Fruit fly (Drosophila melanogaster) whole organism, adult: ENCODE data around the gene Grip84.

Source experiments
- CG11617 ChIP-seq: fragments of 200-800 bp; sonication (Bioruptor generic); optimal IDR thresholded peaks from 2 replicates; lab custom pipeline; 2017; ENCODE audit warnings: mild to moderate bottlenecking, missing biosample characterization, missing genetic modification reagents, missing genetic modification characterization
- CG12768 ChIP-seq: fragments of 200-800 bp; sonication (Bioruptor generic); optimal IDR thresholded peaks from 2 replicates; lab custom pipeline; 2017; ENCODE audit warnings: missing biosample characterization, missing genetic modification characterization, mild to moderate bottlenecking, moderate library complexity, missing genetic modification reagents
- CG14711 ChIP-seq: fragments of 200-800 bp; sonication (Bioruptor generic); optimal IDR thresholded peaks from 2 replicates; lab custom pipeline; 2018; ENCODE audit warnings: missing biosample characterization, mild to moderate bottlenecking, missing genetic modification characterization, moderate library complexity
- CG1620 ChIP-seq: fragments of 200-800 bp; sonication (Bioruptor generic); optimal IDR thresholded peaks from 2 replicates; lab custom pipeline; 2016; ENCODE audit warnings: missing biosample characterization, missing genetic modification characterization
- CG33017 ChIP-seq: fragments of 200-800 bp; sonication (Bioruptor generic); optimal IDR thresholded peaks from 2 replicates; lab custom pipeline; 2018; ENCODE audit warnings: missing biosample characterization, mild to moderate bottlenecking, missing genetic modification characterization, moderate library complexity
- CG5204 ChIP-seq: fragments of 200-800 bp; sonication (Bioruptor generic); optimal IDR thresholded peaks from 2 replicates; lab custom pipeline; 2016; ENCODE audit warnings: missing biosample characterization, missing genetic modification characterization
- CG7045 ChIP-seq: fragments of 200-800 bp; sonication (Bioruptor generic); optimal IDR thresholded peaks from 2 replicates; lab custom pipeline; 2017; ENCODE audit warnings: missing biosample characterization, mild to moderate bottlenecking, missing genetic modification characterization
- CG7101 ChIP-seq: fragments of 200-800 bp; sonication (Bioruptor generic); optimal IDR thresholded peaks from 2 replicates; lab custom pipeline; 2018; ENCODE audit warnings: missing biosample characterization, mild to moderate bottlenecking, missing genetic modification characterization, moderate library complexity
- Clk ChIP-seq: fragments of 200-800 bp; sonication (Bioruptor generic); optimal IDR thresholded peaks from 2 replicates; lab custom pipeline; 2017; ENCODE audit warnings: missing biosample characterization, missing genetic modification characterization
- Crg-1 ChIP-seq: fragments of 200-800 bp; sonication (Bioruptor generic); optimal IDR thresholded peaks from 2 replicates; lab custom pipeline; 2016; ENCODE audit warnings: missing biosample characterization, missing genetic modification characterization
- Hr96 ChIP-seq: fragments of 200-800 bp; sonication (Bioruptor generic); optimal IDR thresholded peaks from 2 replicates; lab custom pipeline; 2016; ENCODE audit warnings: missing biosample characterization, missing genetic modification characterization
- Mnt ChIP-seq: fragments of 200-800 bp; sonication (Bioruptor generic); optimal IDR thresholded peaks from 2 replicates; lab custom pipeline; 2016; ENCODE audit warnings: missing biosample characterization, mild to moderate bottlenecking, missing genetic modification characterization
- bab1 ChIP-seq: fragments of 200-800 bp; sonication (Bioruptor generic); optimal IDR thresholded peaks from 3 replicates; lab custom pipeline; 2019; ENCODE audit warnings: missing biosample characterization, mild to moderate bottlenecking, missing genetic modification characterization, moderate library complexity
- cic ChIP-seq: fragments of 200-800 bp; sonication (Bioruptor generic); optimal IDR thresholded peaks from 2 replicates; lab custom pipeline; 2017; ENCODE audit warnings: missing biosample characterization, mild to moderate bottlenecking, missing genetic modification characterization, moderate library complexity
- cnc ChIP-seq, 2 experiments: fragments of >200 bp; optimal IDR thresholded peaks; 2 replicates each; lab custom pipeline; 2017
- kay ChIP-seq: fragments of 200-800 bp; sonication (Bioruptor generic); peaks from one replicate; lab custom pipeline; 2016; ENCODE audit warnings: missing biosample characterization, missing genetic modification characterization, borderline replicate concordance
- ovo ChIP-seq: fragments of 200-800 bp; sonication (Bioruptor generic); optimal IDR thresholded peaks from 2 replicates; lab custom pipeline; 2016; ENCODE audit warnings: missing biosample characterization, missing genetic modification characterization
- pad ChIP-seq: fragments of 200-800 bp; sonication (Bioruptor generic); optimal IDR thresholded peaks from 3 replicates; lab custom pipeline; 2017; ENCODE audit warnings: missing biosample characterization, missing genetic modification characterization, mild to moderate bottlenecking, moderate library complexity, missing genetic modification reagents
- tj ChIP-seq: fragments of 200-800 bp; sonication (Bioruptor generic); optimal IDR thresholded peaks from 3 replicates; lab custom pipeline; 2017; ENCODE audit warnings: missing biosample characterization, mild to moderate bottlenecking, missing genetic modification characterization, moderate library complexity
- toe ChIP-seq: fragments of 200-800 bp; sonication (Bioruptor generic); optimal IDR thresholded peaks from 2 replicates; lab custom pipeline; 2016; ENCODE audit warnings: missing biosample characterization, missing genetic modification characterization

Gene Grip84

dm6 chrX:19565714-19566316, at the start of gene Grip84, which contains the start of gene car:
TSS of gene Grip84 (minus strand) at chrX:19565764.
TSS of gene car (plus strand) at chrX:19566019.
- no peak for TF ChIP-seq Hr96 (GFP tag; lab: Kevin White, UChicago)
- no peak for TF ChIP-seq cic (GFP tag; lab: Kevin White, UChicago)
- TF ChIP-seq CG14711 (tag; lab: Kevin White, UChicago), result peak; percentile 87
- TF ChIP-seq kay (GFP tag; lab: Kevin White, UChicago), result no peak
- TF ChIP-seq Mnt (GFP tag; lab: Kevin White, UChicago), result peak; percentile 44
- TF ChIP-seq CG33017 (tag; lab: Kevin White, UChicago), result peak; percentile 14
- TF ChIP-seq ovo (GFP tag; lab: Kevin White, UChicago), result peak; percentile 7
- peak; percentile 42 for TF ChIP-seq pad
- peak; percentile 65 for TF ChIP-seq CG7101
- peak; percentile 35 for TF ChIP-seq tj (GFP tag; lab: Kevin White, UChicago)
- TF ChIP-seq CG7045 (GFP tag; lab: Kevin White, UChicago), result peak; percentile 54
- TF ChIP-seq cnc (optimal IDR thresholded peaks at IDR 0.05; lab: Kevin White, UChicago), result no peak
- no peak for TF ChIP-seq CG12768 (GFP tag; lab: Kevin White, UChicago)
- TF ChIP-seq toe (GFP tag; lab: Kevin White, UChicago), result no peak
- TF ChIP-seq CG11617 (GFP tag; lab: Kevin White, UChicago), result peak; percentile 44
- TF ChIP-seq CG1620, result no peak
- no peak for TF ChIP-seq Clk

DNA sequence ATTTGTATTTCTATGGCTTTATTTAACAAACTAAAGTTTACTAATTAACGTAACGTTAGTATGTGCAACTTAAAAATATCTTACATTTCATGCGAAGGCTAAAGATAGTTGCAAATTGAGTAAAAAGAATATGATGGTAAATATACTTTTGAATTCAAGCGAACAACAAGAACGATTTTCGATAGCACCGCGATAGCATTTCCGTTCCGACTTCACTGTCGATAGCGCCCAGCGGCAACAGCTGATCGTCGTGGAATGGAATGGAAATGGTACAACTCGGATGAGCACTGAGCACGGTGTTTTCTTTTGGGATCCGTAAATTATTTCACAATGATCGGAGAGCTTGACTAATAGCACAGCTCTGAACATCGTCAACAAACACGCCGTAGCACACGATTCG, 47.9 kb upstream of the Grip84 start:
- TF ChIP-seq CG12768 (GFP tag; lab: Kevin White, UChicago) (no peak), CG7101 (peak; percentile 81), toe (GFP tag; lab: Kevin White, UChicago) (no peak), Mnt (GFP tag; lab: Kevin White, UChicago) (peak; percentile 68), CG11617 (GFP tag; lab: Kevin White, UChicago) (peak; percentile 71), pad (peak; percentile 39), CG33017 (tag; lab: Kevin White, UChicago) (no peak), CG14711 (tag; lab: Kevin White, UChicago) (peak; percentile 38), kay (GFP tag; lab: Kevin White, UChicago) (no peak), CG1620 (no peak), CG5204 (GFP tag; lab: Kevin White, UChicago) (no peak), ovo (GFP tag; lab: Kevin White, UChicago) (no peak), cic (GFP tag; lab: Kevin White, UChicago) (no peak), Crg-1 (peak; percentile 46), Clk (no peak), cnc (optimal IDR thresholded peaks at IDR 0.05; lab: Kevin White, UChicago) (no peak), tj (GFP tag; lab: Kevin White, UChicago) (peak; percentile 32), bab1 (GFP tag; lab: Kevin White, UChicago) (peak; percentile 82), CG7045 (GFP tag; lab: Kevin White, UChicago) (no peak), Hr96 (GFP tag; lab: Kevin White, UChicago) (no peak)

DNA sequence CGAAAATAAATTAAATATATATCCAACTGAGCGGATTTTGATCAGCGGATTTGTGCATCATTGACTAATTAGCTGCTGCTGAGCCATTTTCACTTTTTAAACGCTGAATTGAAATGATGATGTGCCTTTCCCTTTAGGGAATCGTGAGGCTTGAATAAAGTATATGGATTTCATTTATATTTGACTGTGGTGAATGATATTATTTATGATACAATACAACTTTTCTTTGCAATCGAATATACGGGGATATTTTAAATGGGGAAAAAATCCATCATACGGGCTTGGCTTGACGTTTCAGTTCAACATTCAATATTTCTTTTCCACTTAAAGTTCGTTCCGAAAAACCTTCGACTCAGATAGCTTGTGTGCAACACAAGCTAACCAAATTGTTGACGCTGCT, 45.7 kb upstream of the Grip84 start, which contains the start of the genes Shawn and Tyler:
TSS of gene Shawn (plus strand) at position 301 of the 400 bp plus-strand sequence.
TSS of gene Tyler (plus strand) at position 301 of the 400 bp plus-strand sequence.
- TF ChIP-seq CG12768 (GFP tag; lab: Kevin White, UChicago) (no peak), CG1620 (no peak), CG14711 (tag; lab: Kevin White, UChicago) (no peak), cic (GFP tag; lab: Kevin White, UChicago) (no peak), CG33017 (tag; lab: Kevin White, UChicago) (no peak), cnc (optimal IDR thresholded peaks at IDR 0.05; lab: Kevin White, UChicago) (no peak), kay (GFP tag; lab: Kevin White, UChicago) (no peak), CG7045 (GFP tag; lab: Kevin White, UChicago) (no peak), CG11617 (GFP tag; lab: Kevin White, UChicago) (no peak), Crg-1 (no peak), bab1 (GFP tag; lab: Kevin White, UChicago) (no peak)

DNA sequence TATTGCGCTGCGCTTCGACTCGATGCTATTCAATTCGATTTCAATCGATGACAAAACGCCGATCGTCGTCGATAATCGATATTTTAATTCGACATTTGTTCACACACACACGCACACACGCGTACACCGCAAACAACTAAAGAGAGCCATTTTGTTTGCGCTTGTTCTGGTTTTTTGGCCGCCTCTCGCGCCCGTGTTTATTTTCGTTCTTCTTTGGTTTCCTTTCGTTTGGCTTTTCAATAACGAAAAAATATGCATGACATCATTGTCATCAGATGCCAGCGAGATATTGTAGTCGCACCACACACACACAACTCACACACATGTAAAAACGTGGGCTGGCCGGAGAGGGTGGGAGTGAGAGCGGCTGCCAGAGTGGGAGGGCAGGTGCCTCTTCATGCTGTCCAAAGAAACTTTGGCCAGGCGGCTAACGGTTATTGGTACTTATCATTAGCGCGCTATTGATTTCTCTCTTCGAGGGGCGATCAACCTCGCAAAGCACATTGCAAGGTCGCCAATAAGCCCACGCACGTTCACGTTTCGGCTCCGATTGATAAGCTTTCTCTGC, 42.6 kb upstream of the Grip84 start:
- TF ChIP-seq bab1 (GFP tag; lab: Kevin White, UChicago), result no peak
- TF ChIP-seq pad, result peak; percentile 41
- TF ChIP-seq kay (GFP tag; lab: Kevin White, UChicago), result no peak
- no peak for TF ChIP-seq Crg-1
- TF ChIP-seq Mnt (GFP tag; lab: Kevin White, UChicago), result peak; percentile 61

DNA sequence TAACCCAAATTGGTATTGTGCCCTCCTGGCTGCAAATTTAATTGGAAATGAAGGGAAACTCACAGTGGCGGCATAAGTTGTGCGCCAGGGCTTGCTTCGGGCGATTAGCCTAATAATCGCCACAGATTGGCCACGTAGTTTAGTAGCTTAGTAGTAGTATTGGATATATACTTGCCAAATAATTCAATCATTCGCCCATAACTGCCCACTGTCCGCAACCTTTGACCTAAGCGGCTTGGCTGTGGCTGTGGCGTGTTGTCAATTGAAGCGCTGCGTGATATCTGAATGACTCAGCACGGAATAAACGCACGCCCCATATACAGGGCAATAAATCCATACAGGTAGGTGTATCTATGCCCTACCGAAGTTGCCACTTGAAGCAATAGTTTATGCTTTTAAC, 41.4 kb upstream of the Grip84 start:
- peak in 1 of 2 experiments; percentile 44 for TF ChIP-seq cnc (optimal IDR thresholded peaks at IDR 0.05; lab: Kevin White, UChicago)
- TF ChIP-seq ovo (GFP tag; lab: Kevin White, UChicago), result no peak
- TF ChIP-seq Hr96 (GFP tag; lab: Kevin White, UChicago), result no peak
- TF ChIP-seq Mnt (GFP tag; lab: Kevin White, UChicago), result no peak

dm6 chrX:19606558-19606957, 41.0 kb upstream of the Grip84 start:
- no peak for TF ChIP-seq CG7101
- no peak for TF ChIP-seq bab1 (GFP tag; lab: Kevin White, UChicago)
